Fruit fly (Drosophila melanogaster) whole organism, embryonic: ENCODE results near the gene Gr39a.

ENCODE experiments used
- ATbp ChIP-seq: fragments of 200-800 bp; sonication (Bioruptor generic); optimal IDR thresholded peaks from 2 replicates; lab custom pipeline; 2017; ENCODE audit warnings: missing biosample characterization, mild to moderate bottlenecking, missing genetic modification characterization, missing genetic modification reagents
- CG10462 ChIP-seq: fragments of 200-800 bp; sonication (Bioruptor generic); optimal IDR thresholded peaks from 2 replicates; lab custom pipeline; 2016; ENCODE audit warnings: missing biosample characterization, missing genetic modification characterization
- CG11247 ChIP-seq: fragments of 200-800 bp; sonication (Bioruptor generic); IDR thresholded peaks from 2 replicates; pipeline ENCODE4 v1.3.6; 2022; ENCODE audit warnings: missing biosample characterization, missing genetic modification characterization
- CG11723 ChIP-seq: fragments of 200-800 bp; sonication (Bioruptor generic); optimal IDR thresholded peaks from 2 replicates; lab custom pipeline; 2017; ENCODE audit warnings: missing biosample characterization, mild to moderate bottlenecking, missing genetic modification characterization
- CG12071 ChIP-seq: fragments of 200-800 bp; sonication (Bioruptor generic); optimal IDR thresholded peaks from 3 replicates; lab custom pipeline; 2018; ENCODE audit warnings: missing biosample characterization, mild to moderate bottlenecking, missing genetic modification characterization
- CG12219 ChIP-seq: fragments of 200-800 bp; sonication (Bioruptor generic); optimal IDR thresholded peaks from 3 replicates; lab custom pipeline; 2018; ENCODE audit warnings: missing biosample characterization, mild to moderate bottlenecking, missing genetic modification characterization
- CG12769 ChIP-seq: fragments of 200-800 bp; sonication (Bioruptor generic); optimal IDR thresholded peaks from 2 replicates; lab custom pipeline; 2019; ENCODE audit warnings: missing biosample characterization, mild to moderate bottlenecking, missing genetic modification characterization, moderate library complexity
- CG15269 ChIP-seq: fragments of 200-800 bp; sonication (Bioruptor generic); optimal IDR thresholded peaks from 2 replicates; lab custom pipeline; 2018; ENCODE audit warnings: missing biosample characterization, mild to moderate bottlenecking, missing genetic modification characterization, moderate library complexity
- CG15601 ChIP-seq: fragments of 200-800 bp; sonication (Bioruptor generic); optimal IDR thresholded peaks from 3 replicates; lab custom pipeline; 2019; ENCODE audit warnings: missing biosample characterization, mild to moderate bottlenecking, missing genetic modification characterization, moderate library complexity
- CG17829 ChIP-seq: fragments of 200-800 bp; optimal IDR thresholded peaks from 2 replicates; lab custom pipeline; 2019; ENCODE audit warnings: missing biosample characterization, mild to moderate bottlenecking, missing genetic modification characterization, moderate library complexity
- CG31224 ChIP-seq: fragments of 200-800 bp; sonication (Bioruptor generic); IDR thresholded peaks from 2 replicates; pipeline ENCODE4 v1.3.6; 2022; ENCODE audit warnings: missing biosample characterization, missing genetic modification characterization
- CG34224 ChIP-seq: fragments of 200-800 bp; sonication (Bioruptor generic); IDR thresholded peaks from 3 replicates; pipeline ENCODE4 v1.3.6; 2022; ENCODE audit warnings: missing biosample characterization, missing genetic modification characterization; ENCODE audit not compliant: partially characterized antibody
- CG42726 ChIP-seq: fragments of 200-800 bp; sonication (Bioruptor generic); IDR thresholded peaks from 2 replicates; pipeline ENCODE4 v1.3.6; 2022; ENCODE audit warnings: missing biosample characterization, missing genetic modification characterization; ENCODE audit not compliant: partially characterized antibody
- CG4360 ChIP-seq: fragments of 200-800 bp; sonication (Bioruptor generic); IDR thresholded peaks from 2 replicates; pipeline ENCODE4 v1.3.6; 2022; ENCODE audit warnings: missing biosample characterization, missing genetic modification characterization
- CG7372 ChIP-seq: fragments of 200-800 bp; sonication (Bioruptor generic); IDR thresholded peaks from 2 replicates; pipeline ENCODE4 v1.3.6; 2022; ENCODE audit warnings: missing biosample characterization, missing genetic modification characterization
- CG7987 ChIP-seq: fragments of 200-800 bp; sonication (Bioruptor generic); optimal IDR thresholded peaks from 2 replicates; lab custom pipeline; 2018; ENCODE audit warnings: missing biosample characterization, mild to moderate bottlenecking, missing genetic modification characterization, moderate library complexity
- CG8290 ChIP-seq, 3 experiments: fragments of 200-800 bp; sonication (Bioruptor generic); optimal IDR thresholded peaks; 2 replicates each; lab custom pipeline; 2016 to 2019; ENCODE audit warnings: missing biosample characterization in 3 of 3, missing genetic modification characterization in 3 of 3, mild to moderate bottlenecking in 2 of 3, moderate library complexity in 1 of 3
- Deaf1 ChIP-seq: fragments of 200-800 bp; optimal IDR thresholded peaks from 3 replicates; lab custom pipeline; 2019; ENCODE audit warnings: missing biosample characterization, mild to moderate bottlenecking, missing genetic modification characterization, moderate library complexity
- Dll ChIP-seq: fragments of 200-800 bp; sonication (Bioruptor generic); IDR thresholded peaks from 4 replicates; pipeline ENCODE4 v1.3.6; 2022; ENCODE audit warnings: missing biosample characterization, missing genetic modification characterization; ENCODE audit not compliant: partially characterized antibody
- Ets65A ChIP-seq: fragments of 200-800 bp; sonication (Bioruptor generic); peaks from one replicate; lab custom pipeline; 2016; ENCODE audit warnings: missing biosample characterization, missing genetic modification characterization
- Fer1 ChIP-seq: fragments of 200-800 bp; sonication (Bioruptor generic); optimal IDR thresholded peaks from 2 replicates; lab custom pipeline; 2017; ENCODE audit warnings: missing biosample characterization, mild to moderate bottlenecking, missing genetic modification characterization
- Fer3 ChIP-seq: fragments of 200-800 bp; sonication (Bioruptor generic); optimal IDR thresholded peaks from 2 replicates; lab custom pipeline; 2018; ENCODE audit warnings: missing biosample characterization, mild to moderate bottlenecking, missing genetic modification characterization, moderate library complexity
- HLHmδ ChIP-seq: fragments of 200-800 bp; sonication (Bioruptor generic); optimal IDR thresholded peaks from 2 replicates; lab custom pipeline; 2018; ENCODE audit warnings: missing biosample characterization, mild to moderate bottlenecking, missing genetic modification characterization, moderate library complexity
- Hey ChIP-seq: fragments of 200-800 bp; sonication (Bioruptor generic); optimal IDR thresholded peaks from 3 replicates; lab custom pipeline; 2018; ENCODE audit warnings: missing biosample characterization, mild to moderate bottlenecking, missing genetic modification characterization
- Hmr ChIP-seq: fragments of 200-800 bp; sonication (Bioruptor generic); optimal IDR thresholded peaks from 3 replicates; lab custom pipeline; 2017; ENCODE audit warnings: mild to moderate bottlenecking, missing biosample characterization, missing genetic modification reagents, missing genetic modification characterization
- Nf-YA ChIP-seq: fragments of 200-800 bp; sonication (Bioruptor generic); IDR thresholded peaks from 2 replicates; pipeline ENCODE4 v1.3.6; 2022; ENCODE audit warnings: missing biosample characterization, missing genetic modification characterization
- Rx ChIP-seq: fragments of 200-800 bp; sonication (Bioruptor generic); IDR thresholded peaks from 2 replicates; pipeline ENCODE4 v1.3.6; 2022; ENCODE audit warnings: missing biosample characterization, missing genetic modification characterization
- amos ChIP-seq: fragments of 200-800 bp; sonication (Bioruptor generic); IDR thresholded peaks from 2 replicates; pipeline ENCODE4 v1.3.6; 2022; ENCODE audit warnings: missing biosample characterization, missing genetic modification characterization; ENCODE audit not compliant: partially characterized antibody
- bbx ChIP-seq: fragments of 200-800 bp; sonication (Bioruptor generic); IDR thresholded peaks from 2 replicates; pipeline ENCODE4 v1.3.6; 2022; ENCODE audit warnings: missing biosample characterization, missing genetic modification characterization; ENCODE audit not compliant: partially characterized antibody
- bsh ChIP-seq, 2 experiments: fragments of 200-800 bp; sonication (Bioruptor generic); optimal IDR thresholded peaks; 2 replicates each; lab custom pipeline; 2017 to 2018; ENCODE audit warnings: mild to moderate bottlenecking in 2 of 2, missing biosample characterization in 2 of 2, missing genetic modification characterization in 2 of 2, moderate library complexity in 1 of 2
- caup ChIP-seq: fragments of 200-800 bp; sonication (Bioruptor generic); optimal IDR thresholded peaks from 3 replicates; lab custom pipeline; 2017; ENCODE audit warnings: missing biosample characterization, mild to moderate bottlenecking, missing genetic modification characterization, moderate library complexity; ENCODE audit not compliant: severe bottlenecking
- cg ChIP-seq: fragments of 200-800 bp; sonication (Bioruptor generic); optimal IDR thresholded peaks from 3 replicates; lab custom pipeline; 2019; ENCODE audit warnings: missing biosample characterization, mild to moderate bottlenecking, missing genetic modification characterization, moderate library complexity
- chinmo ChIP-seq: fragments of 200-800 bp; sonication (Bioruptor generic); IDR thresholded peaks from 4 replicates; pipeline ENCODE4 v1.3.6; 2022; ENCODE audit warnings: missing biosample characterization, missing genetic modification characterization; ENCODE audit not compliant: partially characterized antibody
- dmrt11E ChIP-seq: fragments of 200-800 bp; sonication (Bioruptor generic); optimal IDR thresholded peaks from 3 replicates; lab custom pipeline; 2018; ENCODE audit warnings: missing biosample characterization, mild to moderate bottlenecking, missing genetic modification characterization, moderate library complexity
- gcm2 ChIP-seq: fragments of 200-800 bp; sonication (Bioruptor generic); optimal IDR thresholded peaks from 2 replicates; lab custom pipeline; 2016; ENCODE audit warnings: missing biosample characterization, missing genetic modification characterization
- insv ChIP-seq, 2 experiments: fragments of 200-800 bp; sonication (Bioruptor generic); optimal IDR thresholded peaks; 3 replicates each; lab custom pipeline; 2016 to 2018; ENCODE audit warnings: missing biosample characterization in 2 of 2, missing genetic modification characterization in 2 of 2
- kay ChIP-seq: fragments of 200-800 bp; sonication (Bioruptor generic); optimal IDR thresholded peaks from 2 replicates; lab custom pipeline; 2016; ENCODE audit warnings: missing biosample characterization, missing genetic modification characterization
- lab ChIP-seq: fragments of 200-800 bp; sonication (Bioruptor generic); optimal IDR thresholded peaks from 3 replicates; lab custom pipeline; 2017; ENCODE audit warnings: missing biosample characterization, missing genetic modification characterization, mild to moderate bottlenecking, moderate library complexity, missing genetic modification reagents
- lilli ChIP-seq: fragments of 200-800 bp; sonication (Bioruptor generic); optimal IDR thresholded peaks from 3 replicates; lab custom pipeline; 2016; ENCODE audit warnings: missing biosample characterization, missing genetic modification characterization
- mirr ChIP-seq: fragments of 200-800 bp; sonication (Bioruptor generic); optimal IDR thresholded peaks from 3 replicates; lab custom pipeline; 2018; ENCODE audit warnings: missing biosample characterization, mild to moderate bottlenecking, missing genetic modification characterization
- nom ChIP-seq: fragments of 200-800 bp; sonication (Bioruptor generic); optimal IDR thresholded peaks from 2 replicates; lab custom pipeline; 2017; ENCODE audit warnings: missing biosample characterization, missing genetic modification characterization, mild to moderate bottlenecking, moderate library complexity, missing genetic modification reagents
- onecut ChIP-seq: fragments of 200-800 bp; sonication (Bioruptor generic); IDR thresholded peaks from 2 replicates; pipeline ENCODE4 v1.3.6; 2022; ENCODE audit warnings: missing biosample characterization, missing genetic modification characterization
- p53 ChIP-seq: fragments of 200-800 bp; sonication (Bioruptor generic); optimal IDR thresholded peaks from 2 replicates; lab custom pipeline; 2016; ENCODE audit warnings: missing biosample characterization, missing genetic modification characterization
- sim ChIP-seq: fragments of 200-800 bp; sonication (Bioruptor generic); IDR thresholded peaks from 2 replicates; pipeline ENCODE4 v1.3.6; 2022; ENCODE audit warnings: missing biosample characterization, missing genetic modification characterization
- tll ChIP-seq, 2 experiments: fragments of 200-800 bp in 1 of 2; fragments of >200 bp in 1 of 2; sonication (Bioruptor generic) in 1 of 2; optimal IDR thresholded peaks; 2 replicates each; lab custom pipeline; 2017 to 2019; ENCODE audit warnings: missing biosample characterization in 2 of 2, missing genetic modification characterization in 2 of 2, mild to moderate bottlenecking in 1 of 2, moderate library complexity in 1 of 2
- tx ChIP-seq: fragments of 200-800 bp; sonication (Bioruptor generic); optimal IDR thresholded peaks from 2 replicates; lab custom pipeline; 2016; ENCODE audit warnings: missing biosample characterization, missing genetic modification characterization

The Gr39a gene

DNA sequence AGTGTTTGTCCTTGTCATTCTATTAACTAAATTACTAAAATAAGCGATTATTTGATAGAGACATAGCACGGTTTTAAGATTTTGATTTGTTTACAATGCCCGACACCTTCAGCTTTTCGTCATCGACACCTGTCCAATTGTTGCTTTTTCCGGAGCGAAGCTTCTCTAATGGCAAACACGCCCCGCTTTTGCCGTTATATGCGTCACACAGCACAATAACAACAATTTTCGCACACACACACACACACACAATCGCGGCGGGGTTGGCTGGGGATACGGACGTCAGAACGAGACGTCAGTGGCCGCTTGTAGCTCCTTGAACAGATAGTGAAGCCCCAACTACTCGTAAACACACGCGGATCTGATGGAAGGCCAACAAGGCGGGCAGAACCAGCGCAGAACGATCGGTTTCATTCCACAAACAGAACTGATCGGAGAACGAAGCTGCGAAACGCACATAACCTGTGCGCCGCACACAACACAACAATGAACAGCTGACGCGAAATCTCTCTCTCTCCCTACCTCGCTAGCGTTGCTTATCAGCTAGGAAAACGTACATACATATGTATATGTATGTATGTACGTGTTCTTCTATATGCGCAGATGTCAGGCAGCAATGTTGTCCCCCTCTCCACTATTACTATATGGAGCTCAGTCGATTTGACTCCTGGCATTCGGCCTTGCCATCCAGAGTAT, 18.7 kb downstream of the Gr39a start:
- TF ChIP-seq cg (GFP tag; lab: Kevin White, UChicago) (peak; percentile 80), Hmr (peak; percentile 33), tll (GFP tag; optimal IDR thresholded peaks at IDR 0.05; lab: Kevin White, UChicago) (peak in 1 of 2 experiments; percentile 41), ATbp (no peak), CG4360 (GFP tag; lab: Robert Waterston, UW) (no peak), CG11247 (no peak), CG15269 (tag; lab: Kevin White, UChicago) (peak; percentile 16), CG42726 (GFP tag; lab: Robert Waterston, UW) (peak; percentile 62; the same call in 1 of the 2 replicates), bbx (GFP tag; lab: Robert Waterston, UW) (peak; percentile 56; the same call in 1 of the 2 replicates), Fer1 (peak; percentile 23), gcm2 (no peak), sim (GFP tag; lab: Robert Waterston, UW) (0 out of 2 replicates have a peak, but pooled peaks have one; percentile 46), CG7372 (GFP tag; lab: Robert Waterston, UW) (no peak), insv (GFP tag; optimal IDR thresholded peaks at IDR 0.05; lab: Kevin White, UChicago) (peak in 1 of 2 experiments; percentile 22), onecut (GFP tag; lab: Robert Waterston, UW) (0 out of 2 replicates have a peak, but pooled peaks have one; percentile 21), CG8290 (GFP tag; optimal IDR thresholded peaks at IDR 0.05; lab: Kevin White, UChicago) (no peak), CG8290 (tag; optimal IDR thresholded peaks at IDR 0.05; lab: Kevin White, UChicago) (peak in 1 of 2 experiments; percentile 70), CG34224 (GFP tag; lab: Robert Waterston, UW) (peak; percentile 48; the same call in 2 of the 3 replicates), CG17829 (tag; lab: Kevin White, UChicago) (peak; percentile 5), Rx (no peak), lilli (GFP tag; lab: Kevin White, UChicago) (peak; percentile 7), Nf-YA (GFP tag; lab: Robert Waterston, UW) (0 out of 2 replicates have a peak, but pooled peaks have one; percentile 34), Fer3 (no peak), mirr (peak; percentile 74), CG12219 (GFP tag; lab: Kevin White, UChicago) (peak; percentile 32), Deaf1 (tag; lab: Kevin White, UChicago) (peak; percentile 82), chinmo (GFP tag; lab: Robert Waterston, UW) (peak; percentile 84; the same call in 2 of the 4 replicates), bsh (GFP tag; optimal IDR thresholded peaks at IDR 0.05; lab: Kevin White, UChicago) (peak in 1 of 2 experiments; percentile 11), CG11723 (GFP tag; lab: Kevin White, UChicago) (no peak), Hey (tag; lab: Kevin White, UChicago) (peak; percentile 28), CG10462 (GFP tag; lab: Kevin White, UChicago) (no peak), CG12769 (tag; lab: Kevin White, UChicago) (peak; percentile 74), tx (GFP tag; lab: Kevin White, UChicago) (no peak), kay (GFP tag; lab: Kevin White, UChicago) (peak; percentile 21), CG15601 (tag; lab: Kevin White, UChicago) (no peak), p53 (GFP tag; lab: Kevin White, UChicago) (peak; percentile 1), nom (peak; percentile 63), CG31224 (GFP tag; lab: Robert Waterston, UW) (peak; percentile 74), amos (GFP tag; lab: Robert Waterston, UW) (peak; percentile 56; the same call in 1 of the 2 replicates), caup (peak; percentile 59), dmrt11E (no peak), CG7987 (GFP tag; lab: Kevin White, UChicago) (peak; percentile 82), Dll (peak; percentile 12; the same call in 1 of the 4 replicates), CG12071 (GFP tag; lab: Kevin White, UChicago) (peak; percentile 50), HLHmδ (GFP tag; lab: Kevin White, UChicago) (peak; percentile 3), lab (peak; percentile 56), Ets65A (GFP tag; lab: Kevin White, UChicago) (peak; percentile 16)
